Fruit fly (Drosophila melanogaster): Measurements from ENCODE around the gene Lint-O.

Lint-O gene

DNA sequence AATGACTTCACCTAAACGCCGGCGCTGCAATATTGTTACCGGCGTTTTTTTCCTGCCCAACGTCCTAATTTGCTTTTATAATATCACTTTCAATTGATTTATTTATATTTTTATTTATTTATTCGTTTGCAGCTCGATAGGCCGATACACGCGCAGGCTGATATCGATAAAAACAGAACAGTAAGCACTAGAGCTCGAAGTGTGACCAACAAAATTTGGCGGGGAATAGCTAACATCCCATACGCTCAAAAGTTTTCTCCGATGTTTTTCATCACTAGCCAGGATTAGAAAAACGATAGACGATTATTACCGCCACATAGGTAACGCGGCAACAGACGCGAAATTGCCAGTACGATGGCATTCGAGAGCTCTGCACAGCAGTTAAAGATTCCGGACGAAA is 15.3 kb downstream of the Lint-O start, which contains the start of the genes CG2685 and CG2694 (continued):
- TF ChIP-seq CG2129 (GFP tag; IDR thresholded peaks at IDR 0.05; ENCODE audit: partially characterized antibody) (0 out of 2 replicates have a peak, but pooled peaks have one; percentile 36), Lim3 (GFP tag; IDR thresholded peaks at IDR 0.05) (no peak), CG12236 (GFP tag; optimal IDR thresholded peaks at IDR 0.05) (no peak), lov (optimal IDR thresholded peaks at IDR 0.05) (no peak), lov (GFP tag; IDR thresholded peaks at IDR 0.05) (no peak), p53 (GFP tag; optimal IDR thresholded peaks at IDR 0.05) (no peak), CG11560 (tag; IDR thresholded peaks at IDR 0.05) (peak; percentile 39; the same call in 1 of the 3 replicates), lola (GFP tag; optimal IDR thresholded peaks at IDR 0.05) (no peak), CG9215 (GFP tag; IDR thresholded peaks at IDR 0.05) (no peak), CG43689 (GFP tag; IDR thresholded peaks at IDR 0.05) (no peak), hbn (GFP tag; IDR thresholded peaks at IDR 0.05; ENCODE audit: partially characterized antibody) (peak; percentile 72), CG11456 (GFP tag; IDR thresholded peaks at IDR 0.05) (no peak), CG2889 (GFP tag; IDR thresholded peaks at IDR 0.05) (no peak), stc (GFP tag; IDR thresholded peaks at IDR 0.05) (no peak), CG10267 (tag; optimal IDR thresholded peaks at IDR 0.05) (peak; percentile 74), CG6683 (GFP tag; optimal IDR thresholded peaks at IDR 0.05) (no peak), CG4617 (GFP tag; optimal IDR thresholded peaks at IDR 0.05; ENCODE audit: borderline replicate concordance) (peak; percentile 33), Hmr (GFP tag; optimal IDR thresholded peaks at IDR 0.05) (no peak), Sox102F (GFP tag; optimal IDR thresholded peaks at IDR 0.05) (no peak), Dp (GFP tag; optimal IDR thresholded peaks at IDR 0.05) (peak; percentile 70), CG16863 (GFP tag; optimal IDR thresholded peaks at IDR 0.05) (no peak), E2f2 (GFP tag; IDR thresholded peaks at IDR 0.05) (peak; percentile 75), sug (tag; optimal IDR thresholded peaks at IDR 0.05) (no peak), pros (GFP tag; optimal IDR thresholded peaks at IDR 0.05) (no peak), CG15479 (GFP tag; optimal IDR thresholded peaks at IDR 0.05) (no peak), slp2 (GFP tag; optimal IDR thresholded peaks at IDR 0.05) (no peak), CG30431 (GFP tag; optimal IDR thresholded peaks at IDR 0.05) (no peak), fd64A (GFP tag; optimal IDR thresholded peaks at IDR 0.05) (no peak), CG10366 (GFP tag; IDR thresholded peaks at IDR 0.05) (no peak), Pdp1 (GFP tag; optimal IDR thresholded peaks at IDR 0.05) (no peak), Rfx (GFP tag; IDR thresholded peaks at IDR 0.05) (peak; percentile 33; the same call in 1 of the 2 replicates), nau (GFP tag; optimal IDR thresholded peaks at IDR 0.05) (no peak), B-H1 (GFP tag; IDR thresholded peaks at IDR 0.05) (no peak), Med (GFP tag) (peak; percentile 71), CG2712 (tag; optimal IDR thresholded peaks at IDR 0.05) (peak; percentile 7), mirr (GFP tag; optimal IDR thresholded peaks at IDR 0.05) (no peak), Sry-β (GFP tag; optimal IDR thresholded peaks at IDR 0.05) (peak; percentile 87), CG15514 (GFP tag; optimal IDR thresholded peaks at IDR 0.05) (peak; percentile 90), GATAe (GFP tag; conservative IDR thresholded peaks at IDR 0.05) (no peak), Optix (GFP tag; IDR thresholded peaks at IDR 0.05) (no peak), ken (GFP tag; IDR thresholded peaks at IDR 0.05) (no peak), Xrp1 (GFP tag; IDR thresholded peaks at IDR 0.05) (0 out of 2 replicates have a peak, but pooled peaks have one; percentile 7), fd96Cb (tag; optimal IDR thresholded peaks at IDR 0.05) (no peak), ATbp (GFP tag; optimal IDR thresholded peaks at IDR 0.05) (no peak), Hr78 (GFP tag; optimal IDR thresholded peaks at IDR 0.05) (no peak), CG17568 (GFP tag; optimal IDR thresholded peaks at IDR 0.05) (no peak), CG1603 (tag; optimal IDR thresholded peaks at IDR 0.05) (peak; percentile 50), Hand (GFP tag; optimal IDR thresholded peaks at IDR 0.05) (no peak), CG18619 (GFP tag; optimal IDR thresholded peaks at IDR 0.05) (no peak), CG10654 (GFP tag; optimal IDR thresholded peaks at IDR 0.05) (no peak)
